Worm (Caenorhabditis elegans): Measurements from ENCODE around the gene mth-2.

DNA sequence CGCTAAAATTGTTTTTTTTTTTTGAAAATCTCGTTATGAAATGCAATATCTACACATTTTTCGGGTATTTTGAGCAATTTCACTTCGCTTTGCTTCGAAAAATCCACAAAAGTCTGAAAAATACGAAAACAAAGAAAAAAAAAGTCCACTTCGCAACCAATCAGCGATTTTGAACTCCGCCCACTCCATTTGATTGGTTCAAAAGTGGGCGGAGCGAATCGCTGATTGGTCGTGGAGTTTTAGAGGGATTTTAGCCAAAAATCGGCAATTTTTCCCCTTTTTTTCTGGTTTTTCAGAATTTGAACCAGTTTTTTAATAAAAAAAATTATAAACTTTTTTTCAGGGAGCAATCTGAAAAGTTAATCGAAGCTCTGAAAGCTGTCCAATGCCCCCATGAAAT lies 44.8 kb upstream of the mth-2 start:
- TF ChIP-seq unc-62 (GFP tag; optimal IDR thresholded peaks at IDR 0.05) (no peak), elt-1 (tag; optimal IDR thresholded peaks at IDR 0.05) (no peak), tbx-2 (tag; optimal IDR thresholded peaks at IDR 0.05) (no peak), nhr-237 (tag; optimal IDR thresholded peaks at IDR 0.05) (no peak), ZK546.5 (tag; optimal IDR thresholded peaks at IDR 0.05) (no peak), nfya-1 (tag; optimal IDR thresholded peaks at IDR 0.05; ENCODE audit: insufficient read depth) (peak; percentile 92), nhr-76 (tag; optimal IDR thresholded peaks at IDR 0.05) (no peak), ama-1 (optimal IDR thresholded peaks at IDR 0.05) (no peak), nhr-23 (tag; optimal IDR thresholded peaks at IDR 0.05) (no peak), egl-27 (tag; optimal IDR thresholded peaks at IDR 0.05) (no peak), nhr-11 (tag; optimal IDR thresholded peaks at IDR 0.05) (no peak), ztf-11 (tag; optimal IDR thresholded peaks at IDR 0.05) (no peak), nhr-28 (tag; optimal IDR thresholded peaks at IDR 0.05) (no peak), ztf-4 (tag; optimal IDR thresholded peaks at IDR 0.05) (no peak)
